Worm (Caenorhabditis elegans) whole organism, early embryonic: ENCODE results near the gene Y22D7AR.7.

Experiments used
- F13C5.2 ChIP-seq: sonication (generic microtip); optimal IDR thresholded peaks from 2 replicates; lab custom pipeline; 2017; ENCODE audit warnings: mild to moderate bottlenecking, missing genetic modification characterization, inconsistent platforms, missing compliant biosample characterization
- aly-1 ChIP-seq: sonication (generic microtip); optimal IDR thresholded peaks from 2 replicates; lab custom pipeline; 2016; ENCODE audit warnings: missing genetic modification characterization, missing compliant biosample characterization
- ama-1 ChIP-seq: fragments of 150-350 bp; optimal IDR thresholded peaks from 2 replicates; lab custom pipeline; 2014
- flt-1 ChIP-seq: fragments of 200-800 bp; sonication (Bioruptor generic); IDR thresholded peaks from 2 replicates; pipeline ENCODE4 v1.3.6; 2022; ENCODE audit warnings: missing genetic modification characterization, missing compliant biosample characterization
- hmg-4 ChIP-seq: fragments of 200-800 bp; sonication (Bioruptor generic); optimal IDR thresholded peaks from 2 replicates; lab custom pipeline; 2018; ENCODE audit warnings: mild to moderate bottlenecking, missing genetic modification characterization, missing compliant biosample characterization
- hnd-1 ChIP-seq: sonication (generic microtip); optimal IDR thresholded peaks from 2 replicates; lab custom pipeline; 2016; ENCODE audit warnings: missing genetic modification characterization, missing compliant biosample characterization
- pes-1 ChIP-seq: fragments of 200-800 bp; sonication (Bioruptor generic); IDR thresholded peaks from 2 replicates; pipeline ENCODE4 v1.3.6; 2022; ENCODE audit warnings: missing genetic modification reagents, missing genetic modification characterization, missing compliant biosample characterization
- scrt-1 ChIP-seq: fragments of 200-800 bp; sonication (Bioruptor generic); IDR thresholded peaks from 2 replicates; pipeline ENCODE4 v1.3.6; 2022; ENCODE audit warnings: missing genetic modification characterization, missing compliant biosample characterization
- sea-1 ChIP-seq: fragments of 200-800 bp; sonication (Bioruptor generic); conservative IDR thresholded peaks from 2 replicates; pipeline ENCODE4 v1.3.6; 2022; ENCODE audit warnings: missing genetic modification characterization, missing compliant biosample characterization
- tbx-11 ChIP-seq: fragments of 200-800 bp; sonication (Bioruptor generic); IDR thresholded peaks from 2 replicates; pipeline ENCODE4 v1.3.6; 2022; ENCODE audit warnings: missing genetic modification characterization, missing compliant biosample characterization
- tra-4 ChIP-seq: sonication (generic microtip); optimal IDR thresholded peaks from 2 replicates; lab custom pipeline; 2017; ENCODE audit warnings: missing genetic modification characterization, missing compliant biosample characterization

DNA sequence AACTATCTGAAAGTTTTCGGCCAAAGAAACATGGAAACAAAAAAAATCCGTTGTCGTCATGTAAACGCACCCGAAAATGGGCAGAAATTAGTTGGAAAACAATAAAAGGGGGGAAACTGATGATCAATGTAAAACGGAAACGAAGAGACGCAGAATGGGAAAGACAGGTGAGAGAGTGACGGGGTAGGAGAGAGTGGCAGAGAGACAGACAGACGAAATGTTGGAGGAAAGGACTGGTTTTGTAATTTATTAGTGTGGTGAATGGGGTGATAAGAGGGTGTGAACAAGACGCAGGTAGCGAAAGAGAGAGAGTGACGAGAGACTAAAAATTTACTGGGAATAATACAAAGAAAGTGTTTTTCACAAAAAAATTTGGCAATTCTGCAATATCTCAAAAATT lies 6.9 kb downstream of the Y22D7AR.7 start:
- TF ChIP-seq F13C5.2 (tag; lab: Kevin White, UChicago) (no peak), tra-4 (tag; lab: Kevin White, UChicago) (no peak), aly-1 (tag; lab: Kevin White, UChicago) (no peak), ama-1 (lab: Kevin White, UChicago) (no peak), hmg-4 (GFP tag; lab: Kevin White, UChicago) (no peak), tbx-11 (GFP tag; lab: Robert Waterston, UW) (no peak), pes-1 (GFP tag; lab: Robert Waterston, UW) (no peak), hnd-1 (no peak), scrt-1 (GFP tag; lab: Robert Waterston, UW) (no peak), sea-1 (GFP tag; lab: Robert Waterston, UW) (no peak), flt-1 (GFP tag; lab: Robert Waterston, UW) (no peak)
